Worm (Caenorhabditis elegans): ENCODE data around the gene srh-243.

DNA sequence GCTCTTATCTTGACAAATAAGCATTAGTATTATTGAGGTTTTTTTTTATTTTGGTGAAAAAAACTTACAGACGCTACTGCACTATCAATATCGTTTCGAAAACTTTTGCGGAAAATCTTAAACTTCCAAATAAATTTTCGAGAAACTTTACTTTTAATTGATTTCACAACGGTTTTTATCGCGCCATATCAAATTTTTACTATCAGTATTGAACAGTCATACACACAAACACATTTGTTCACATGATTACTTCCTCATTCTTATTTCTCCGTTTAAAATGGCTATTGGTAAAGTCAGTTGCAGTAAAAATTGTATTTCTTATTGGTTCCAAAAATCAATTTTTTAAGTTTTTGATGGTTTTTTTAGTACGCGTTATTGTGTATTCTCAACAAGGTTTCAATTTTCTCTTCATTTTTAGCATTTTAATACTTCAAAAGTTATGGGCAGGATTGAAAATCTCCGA, 26.0 kb downstream of the srh-243 start, which contains the start of gene pals-32:
- TF ChIP-seq fkh-10 (GFP tag; optimal IDR thresholded peaks at IDR 0.05) (no peak), ama-1 (optimal IDR thresholded peaks at IDR 0.05) (no peak), tbx-7 (tag; optimal IDR thresholded peaks at IDR 0.05) (no peak), tbx-2 (tag; optimal IDR thresholded peaks at IDR 0.05) (no peak), K09A11.1 (tag; optimal IDR thresholded peaks at IDR 0.05; ENCODE audit: insufficient read depth) (no peak), ceh-45 (GFP tag; IDR thresholded peaks at IDR 0.05) (no peak), nhr-11 (tag; optimal IDR thresholded peaks at IDR 0.05) (no peak), unc-86 (tag; optimal IDR thresholded peaks at IDR 0.05) (no peak)
